Fruit fly (Drosophila melanogaster) whole organism, embryonic: ENCODE data around the gene CG2865.

Source experiments
- BEAF-32 ChIP-seq: fragments of 200-800 bp; sonication (Bioruptor generic); optimal IDR thresholded peaks from 3 replicates; lab custom pipeline; 2017; ENCODE audit warnings: missing biosample characterization, missing genetic modification characterization, mild to moderate bottlenecking, moderate library complexity, missing genetic modification reagents
- C15 ChIP-seq: fragments of 200-800 bp; sonication (Bioruptor generic); IDR thresholded peaks from 3 replicates; pipeline ENCODE4 v1.3.6; 2022; ENCODE audit warnings: missing biosample characterization, missing genetic modification characterization
- CG10147 ChIP-seq: fragments of 200-800 bp; sonication (Bioruptor generic); optimal IDR thresholded peaks from 2 replicates; lab custom pipeline; 2019; ENCODE audit warnings: missing biosample characterization, mild to moderate bottlenecking, missing genetic modification characterization, moderate library complexity
- CG10462 ChIP-seq: fragments of 200-800 bp; sonication (Bioruptor generic); optimal IDR thresholded peaks from 2 replicates; lab custom pipeline; 2016; ENCODE audit warnings: missing biosample characterization, missing genetic modification characterization
- CG11093 ChIP-seq: fragments of 200-800 bp; sonication (Bioruptor generic); IDR thresholded peaks from 3 replicates; pipeline ENCODE4 v1.3.6; 2022; ENCODE audit warnings: missing biosample characterization, missing genetic modification characterization
- CG11247 ChIP-seq: fragments of 200-800 bp; sonication (Bioruptor generic); IDR thresholded peaks from 2 replicates; pipeline ENCODE4 v1.3.6; 2022; ENCODE audit warnings: missing biosample characterization, missing genetic modification characterization
- CG11696 ChIP-seq: fragments of 200-800 bp; sonication (Bioruptor generic); IDR thresholded peaks from 2 replicates; pipeline ENCODE4 v1.3.6; 2022; ENCODE audit warnings: missing biosample characterization, missing genetic modification characterization
- CG1233 ChIP-seq: fragments of 200-800 bp; sonication (Bioruptor generic); optimal IDR thresholded peaks from 4 replicates; lab custom pipeline; 2018; ENCODE audit warnings: missing biosample characterization, mild to moderate bottlenecking, missing genetic modification characterization
- CG13287 ChIP-seq: fragments of 200-800 bp; sonication (Bioruptor generic); IDR thresholded peaks from 2 replicates; pipeline ENCODE4 v1.3.6; 2022; ENCODE audit warnings: missing biosample characterization, missing genetic modification characterization; ENCODE audit not compliant: partially characterized antibody
- CG13296 ChIP-seq: fragments of 200-800 bp; sonication (Bioruptor generic); optimal IDR thresholded peaks from 3 replicates; lab custom pipeline; 2018; ENCODE audit warnings: missing biosample characterization, mild to moderate bottlenecking, missing genetic modification characterization
- CG13775 ChIP-seq: fragments of 200-800 bp; sonication (Bioruptor generic); optimal IDR thresholded peaks from 3 replicates; lab custom pipeline; 2017; ENCODE audit warnings: missing biosample characterization, mild to moderate bottlenecking, missing genetic modification characterization
- CG14014 ChIP-seq: fragments of 200-800 bp; sonication (Bioruptor generic); IDR thresholded peaks from 2 replicates; pipeline ENCODE4 v1.3.6; 2022; ENCODE audit warnings: missing biosample characterization, missing genetic modification characterization
- CG17328 ChIP-seq: fragments of 200-800 bp; sonication (Bioruptor generic); IDR thresholded peaks from 2 replicates; pipeline ENCODE4 v1.3.6; 2022; ENCODE audit warnings: missing biosample characterization, missing genetic modification characterization
- CG2678 ChIP-seq: fragments of 200-800 bp; sonication (Bioruptor generic); optimal IDR thresholded peaks from 3 replicates; lab custom pipeline; 2019; ENCODE audit warnings: missing biosample characterization, mild to moderate bottlenecking, missing genetic modification characterization, moderate library complexity
- CG30403 ChIP-seq: fragments of 200-800 bp; sonication (Bioruptor generic); optimal IDR thresholded peaks from 3 replicates; lab custom pipeline; 2016; ENCODE audit warnings: missing biosample characterization, missing genetic modification characterization
- CG3995 ChIP-seq: fragments of 200-800 bp; sonication (Bioruptor generic); optimal IDR thresholded peaks from 3 replicates; lab custom pipeline; 2016; ENCODE audit warnings: missing biosample characterization, missing genetic modification characterization
- CG4328 ChIP-seq: fragments of 200-800 bp; sonication (Bioruptor generic); optimal IDR thresholded peaks from 3 replicates; lab custom pipeline; 2017; ENCODE audit warnings: missing biosample characterization, missing genetic modification reagents, missing genetic modification characterization
- CG4707 ChIP-seq: fragments of 200-800 bp; sonication (Bioruptor generic); optimal IDR thresholded peaks from 2 replicates; lab custom pipeline; 2018; ENCODE audit warnings: missing biosample characterization, mild to moderate bottlenecking, missing genetic modification characterization, moderate library complexity
- CG5180 ChIP-seq: fragments of 200-800 bp; sonication (Bioruptor generic); optimal IDR thresholded peaks from 3 replicates; lab custom pipeline; 2017; ENCODE audit warnings: missing biosample characterization, missing genetic modification characterization, mild to moderate bottlenecking, moderate library complexity, missing genetic modification reagents
- CG7556 ChIP-seq: fragments of 200-800 bp; sonication (Bioruptor generic); optimal IDR thresholded peaks from 2 replicates; lab custom pipeline; 2017; ENCODE audit warnings: missing biosample characterization, mild to moderate bottlenecking, missing genetic modification characterization
- CG8281 ChIP-seq: fragments of 200-800 bp; sonication (Bioruptor generic); optimal IDR thresholded peaks from 2 replicates; lab custom pipeline; 2018; ENCODE audit warnings: missing biosample characterization, mild to moderate bottlenecking, missing genetic modification characterization, moderate library complexity
- CG8944 ChIP-seq: fragments of 200-800 bp; sonication (Bioruptor generic); optimal IDR thresholded peaks from 3 replicates; lab custom pipeline; 2016; ENCODE audit warnings: missing biosample characterization, missing genetic modification characterization
- D19B ChIP-seq: fragments of 200-800 bp; sonication (Bioruptor generic); optimal IDR thresholded peaks from 2 replicates; lab custom pipeline; 2017; ENCODE audit warnings: missing biosample characterization, mild to moderate bottlenecking, missing genetic modification characterization
- Deaf1 ChIP-seq: fragments of 200-800 bp; optimal IDR thresholded peaks from 3 replicates; lab custom pipeline; 2019; ENCODE audit warnings: missing biosample characterization, mild to moderate bottlenecking, missing genetic modification characterization, moderate library complexity
- Dll ChIP-seq: fragments of 200-800 bp; sonication (Bioruptor generic); IDR thresholded peaks from 4 replicates; pipeline ENCODE4 v1.3.6; 2022; ENCODE audit warnings: missing biosample characterization, missing genetic modification characterization; ENCODE audit not compliant: partially characterized antibody
- Doc2 ChIP-seq: fragments of 200-800 bp; sonication (Bioruptor generic); IDR thresholded peaks from 2 replicates; pipeline ENCODE4 v1.3.6; 2022; ENCODE audit warnings: missing biosample characterization, missing genetic modification characterization
- E2f2 ChIP-seq: fragments of 200-800 bp; sonication (Bioruptor generic); IDR thresholded peaks from 2 replicates; pipeline ENCODE4 v1.3.6; 2022; ENCODE audit warnings: missing biosample characterization, missing genetic modification characterization
- Sox100B ChIP-seq: fragments of 200-800 bp; sonication (Bioruptor generic); optimal IDR thresholded peaks from 3 replicates; lab custom pipeline; 2018; ENCODE audit warnings: missing biosample characterization, mild to moderate bottlenecking, missing genetic modification characterization
- Sry-β ChIP-seq: fragments of 200-800 bp; sonication (Bioruptor generic); optimal IDR thresholded peaks from 2 replicates; lab custom pipeline; 2018; ENCODE audit warnings: missing biosample characterization, mild to moderate bottlenecking, missing genetic modification characterization, moderate library complexity
- cad ChIP-seq: fragments of >200 bp; optimal IDR thresholded peaks from 2 replicates; lab custom pipeline; 2017; ENCODE audit warnings: missing biosample characterization, missing genetic modification characterization
- croc ChIP-seq: fragments of 200-800 bp; sonication (Bioruptor generic); conservative IDR thresholded peaks from 3 replicates; pipeline ENCODE4 v1.3.6; 2022; ENCODE audit warnings: missing biosample characterization, missing genetic modification characterization
- dan ChIP-seq: fragments of 200-800 bp; sonication (Bioruptor generic); IDR thresholded peaks from 2 replicates; pipeline ENCODE4 v1.3.6; 2022; ENCODE audit warnings: missing biosample characterization, missing genetic modification characterization
- disco-r ChIP-seq: fragments of 200-800 bp; sonication (Bioruptor generic); optimal IDR thresholded peaks from 2 replicates; lab custom pipeline; 2016; ENCODE audit warnings: missing biosample characterization, missing genetic modification characterization
- dpn ChIP-seq, 2 experiments: fragments of 200-800 bp; sonication (Bioruptor generic); optimal IDR thresholded peaks; 3 replicates each; lab custom pipeline; 2016; ENCODE audit warnings: missing biosample characterization in 2 of 2, missing genetic modification characterization in 2 of 2
- exex ChIP-seq: fragments of 200-800 bp; sonication (Bioruptor generic); optimal IDR thresholded peaks from 4 replicates; lab custom pipeline; 2018; ENCODE audit warnings: missing biosample characterization, mild to moderate bottlenecking, missing genetic modification characterization, moderate library complexity
- gsb-n ChIP-seq: fragments of 200-800 bp; sonication (Bioruptor generic); optimal IDR thresholded peaks from 3 replicates; lab custom pipeline; 2018; ENCODE audit warnings: missing biosample characterization, mild to moderate bottlenecking, missing genetic modification characterization
- hth ChIP-seq: fragments of >200 bp; optimal IDR thresholded peaks from 2 replicates; lab custom pipeline; 2017; ENCODE audit warnings: inconsistent platforms
- inv ChIP-seq: fragments of 200-800 bp; sonication (Bioruptor generic); IDR thresholded peaks from 2 replicates; pipeline ENCODE4 v1.3.6; 2022; ENCODE audit warnings: missing biosample characterization, missing genetic modification characterization; ENCODE audit not compliant: partially characterized antibody
- kah ChIP-seq: fragments of 200-800 bp; sonication (Bioruptor generic); optimal IDR thresholded peaks from 2 replicates; lab custom pipeline; 2018; ENCODE audit warnings: missing biosample characterization, mild to moderate bottlenecking, missing genetic modification characterization
- lola ChIP-seq, 3 experiments: fragments of >200 bp in 2 of 3; fragments of 200-800 bp in 1 of 3; sonication (Bioruptor generic) in 1 of 3; optimal IDR thresholded peaks; 2 replicates each; lab custom pipeline; 2017 to 2019; ENCODE audit warnings: missing biosample characterization in 3 of 3, missing genetic modification characterization in 3 of 3, mild to moderate bottlenecking in 1 of 3, moderate library complexity in 1 of 3
- nerfin-2 ChIP-seq: fragments of 200-800 bp; sonication (Bioruptor generic); IDR thresholded peaks from 2 replicates; pipeline ENCODE4 v1.3.6; 2022; ENCODE audit warnings: missing biosample characterization, missing genetic modification characterization; ENCODE audit not compliant: partially characterized antibody
- onecut ChIP-seq: fragments of 200-800 bp; sonication (Bioruptor generic); IDR thresholded peaks from 2 replicates; pipeline ENCODE4 v1.3.6; 2022; ENCODE audit warnings: missing biosample characterization, missing genetic modification characterization
- pros ChIP-seq: fragments of 200-800 bp; sonication (Bioruptor generic); optimal IDR thresholded peaks from 3 replicates; lab custom pipeline; 2019; ENCODE audit warnings: missing biosample characterization, mild to moderate bottlenecking, missing genetic modification characterization, moderate library complexity
- run ChIP-seq: fragments of 200-800 bp; sonication (Bioruptor generic); optimal IDR thresholded peaks from 3 replicates; lab custom pipeline; 2018; ENCODE audit warnings: missing biosample characterization, mild to moderate bottlenecking, missing genetic modification characterization
- sc ChIP-seq, 3 experiments: fragments of >200 bp in 2 of 3; fragments of 200-800 bp in 1 of 3; sonication (Bioruptor generic) in 1 of 3; optimal IDR thresholded peaks; 2 replicates in 2 of 3; 3 replicates in 1 of 3; lab custom pipeline; 2017; ENCODE audit warnings: mild to moderate bottlenecking in 1 of 3, missing biosample characterization in 1 of 3, missing genetic modification characterization in 1 of 3, missing genetic modification reagents in 1 of 3
- scrt ChIP-seq: fragments of 200-800 bp; sonication (Bioruptor generic); optimal IDR thresholded peaks from 2 replicates; lab custom pipeline; 2018; ENCODE audit warnings: missing biosample characterization, mild to moderate bottlenecking, missing genetic modification characterization, moderate library complexity
- vvl ChIP-seq: fragments of 200-800 bp; sonication (Bioruptor generic); IDR thresholded peaks from 2 replicates; pipeline ENCODE4 v1.3.6; 2022; ENCODE audit warnings: missing biosample characterization, missing genetic modification characterization
- z ChIP-seq: fragments of 200-800 bp; sonication (Bioruptor generic); IDR thresholded peaks from 3 replicates; pipeline ENCODE4 v1.3.6; 2022; ENCODE audit warnings: missing biosample characterization, missing genetic modification characterization
- zen2 ChIP-seq: fragments of 200-800 bp; sonication (Bioruptor generic); IDR thresholded peaks from 3 replicates; pipeline ENCODE4 v1.3.6; 2022; ENCODE audit warnings: missing biosample characterization, missing genetic modification characterization; ENCODE audit not compliant: partially characterized antibody
- zf30C ChIP-seq: fragments of 200-800 bp; sonication (Bioruptor generic); optimal IDR thresholded peaks from 3 replicates; lab custom pipeline; 2018; ENCODE audit warnings: missing biosample characterization, mild to moderate bottlenecking, missing genetic modification characterization

Gene CG2865

DNA sequence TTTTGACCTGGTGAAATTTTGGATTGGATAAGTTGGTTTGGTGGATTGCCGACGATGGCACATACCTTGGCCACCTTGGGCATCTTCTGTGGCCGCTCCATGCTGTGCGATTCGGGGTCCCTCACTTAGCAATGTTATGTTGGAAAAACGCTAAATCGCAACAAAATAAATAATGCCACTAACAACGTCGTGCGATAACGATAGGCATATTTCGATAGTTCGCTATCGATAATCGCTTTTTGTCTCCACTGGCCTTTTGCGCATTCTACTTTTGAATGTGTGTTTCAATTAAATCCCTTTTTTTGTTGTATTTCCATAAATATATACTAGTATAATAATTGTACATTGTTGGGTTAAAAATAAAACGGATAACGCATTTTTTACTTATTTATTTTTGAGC lies 43.4 kb downstream of the CG2865 start, which contains the start of gene crn (continued):
- TF ChIP-seq CG10147 (GFP tag; lab: Kevin White, UChicago) (no peak), lola (GFP tag; optimal IDR thresholded peaks at IDR 0.05; lab: Kevin White, UChicago) (no peak), sc (optimal IDR thresholded peaks at IDR 0.05; lab: Kevin White, UChicago) (no peak), sc (GFP tag; optimal IDR thresholded peaks at IDR 0.05; lab: Kevin White, UChicago) (no peak), CG7556 (no peak), pros (GFP tag; lab: Kevin White, UChicago) (no peak), Doc2 (GFP tag; lab: Robert Waterston, UW) (no peak), kah (GFP tag; lab: Kevin White, UChicago) (no peak), exex (no peak), zen2 (GFP tag; lab: Robert Waterston, UW) (peak; percentile 71; the same call in 1 of the 3 replicates), CG13287 (GFP tag; lab: Robert Waterston, UW) (peak; percentile 70), CG11696 (GFP tag; lab: Robert Waterston, UW) (no peak), CG10462 (GFP tag; lab: Kevin White, UChicago) (no peak), cad (GFP tag; lab: Kevin White, UChicago) (no peak), CG30403 (GFP tag; lab: Kevin White, UChicago) (no peak), Dll (peak; percentile 61), CG3995 (GFP tag; lab: Kevin White, UChicago) (peak; percentile 10), dpn (GFP tag; optimal IDR thresholded peaks at IDR 0.05; lab: Kevin White, UChicago) (no peak), E2f2 (peak; percentile 34; the same call in 1 of the 2 replicates), inv (peak; percentile 51; the same call in 1 of the 2 replicates), dan (no peak), CG11093 (GFP tag; lab: Robert Waterston, UW) (no peak), Deaf1 (no peak), C15 (GFP tag; lab: Robert Waterston, UW) (no peak), BEAF-32 (GFP tag; lab: Kevin White, UChicago) (peak; percentile 52), run (tag; lab: Kevin White, UChicago) (no peak), CG13775 (GFP tag; lab: Kevin White, UChicago) (no peak), Sox100B (GFP tag; lab: Kevin White, UChicago) (no peak), CG13296 (no peak), Sry-β (GFP tag; lab: Kevin White, UChicago) (no peak), gsb-n (tag; lab: Kevin White, UChicago) (no peak), vvl (GFP tag; lab: Robert Waterston, UW) (no peak), CG4707 (GFP tag; lab: Kevin White, UChicago) (no peak), CG8281 (tag; lab: Kevin White, UChicago) (no peak), CG8944 (GFP tag; lab: Kevin White, UChicago) (no peak), CG2678 (no peak), croc (GFP tag; lab: Robert Waterston, UW) (no peak), D19B (GFP tag; lab: Kevin White, UChicago) (no peak), CG14014 (GFP tag; lab: Robert Waterston, UW) (no peak), CG4328 (GFP tag; lab: Kevin White, UChicago) (no peak), disco-r (GFP tag; lab: Kevin White, UChicago) (no peak), nerfin-2 (GFP tag; lab: Robert Waterston, UW) (peak; percentile 82), z (GFP tag; lab: Robert Waterston, UW) (no peak), CG11247 (no peak), hth (lab: Kevin White, UChicago) (no peak), zf30C (GFP tag; lab: Kevin White, UChicago) (no peak), scrt (GFP tag; lab: Kevin White, UChicago) (no peak), CG17328 (GFP tag; lab: Robert Waterston, UW) (no peak), CG5180 (GFP tag; lab: Kevin White, UChicago) (no peak), onecut (GFP tag; lab: Robert Waterston, UW) (no peak), CG1233 (GFP tag; lab: Kevin White, UChicago) (no peak)
